Fruit fly (Drosophila melanogaster): ENCODE results near the gene PolE1.

dm6 chr3R:23325710-23326109, 22.2 kb upstream of the PolE1 start:
- TF ChIP-seq Sin3A (optimal IDR thresholded peaks at IDR 0.05) (no peak), psq (optimal IDR thresholded peaks at IDR 0.05) (no peak), h (optimal IDR thresholded peaks at IDR 0.05) (no peak), insv (optimal IDR thresholded peaks at IDR 0.05) (no peak), Myc (optimal IDR thresholded peaks at IDR 0.05) (no peak)
